Worm (Caenorhabditis elegans): ENCODE measurements around the gene F41G3.5.
A peak's percentile ranks its signal among the peaks of the same experiment; 100 is the strongest.

Gene F41G3.5

DNA sequence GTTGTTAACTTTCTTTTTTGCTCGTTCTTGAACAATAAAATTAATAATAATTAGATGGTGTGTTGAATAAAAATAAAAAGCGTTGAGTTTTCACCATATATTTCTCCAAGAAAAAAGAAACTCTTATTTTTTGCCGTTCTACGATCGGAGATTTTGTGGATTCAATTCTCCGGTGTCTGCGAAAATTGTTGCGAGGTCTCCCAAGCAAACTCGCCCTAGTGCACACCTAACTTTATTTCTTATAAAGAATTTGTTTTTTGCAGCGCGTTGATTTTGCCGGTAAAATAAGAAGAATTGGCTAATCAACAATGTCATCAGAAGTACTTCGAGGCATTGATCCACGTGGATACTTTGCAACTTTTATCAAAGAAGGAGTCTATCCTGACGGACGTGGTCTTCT is 5.1 kb upstream of the F41G3.5 start, which contains the start of gene exos-8 (continued):
- TF ChIP-seq gmeb-2 (tag; optimal IDR thresholded peaks at IDR 0.05) (no peak), ceh-31 (tag; optimal IDR thresholded peaks at IDR 0.05) (peak; percentile 97), ttx-3 (tag; optimal IDR thresholded peaks at IDR 0.05) (peak; percentile 49), ama-1 (optimal IDR thresholded peaks at IDR 0.05) (no peak), ceh-30 (tag; optimal IDR thresholded peaks at IDR 0.05) (no peak), ceh-34 (tag; optimal IDR thresholded peaks at IDR 0.05) (peak; percentile 72), C38D4.7 (GFP tag; optimal IDR thresholded peaks at IDR 0.05) (no peak), hlh-13 (GFP tag; optimal IDR thresholded peaks at IDR 0.05) (peak; percentile 21), pha-4 (tag; optimal IDR thresholded peaks at IDR 0.05) (no peak), Y22D7AL.16 (tag; optimal IDR thresholded peaks at IDR 0.05) (no peak), ceh-18 (tag; optimal IDR thresholded peaks at IDR 0.05) (peak; percentile 59), ceh-2 (tag; optimal IDR thresholded peaks at IDR 0.05) (peak; percentile 90), ceh-22 (tag; optimal IDR thresholded peaks at IDR 0.05) (no peak), F13H6.1 (tag; optimal IDR thresholded peaks at IDR 0.05) (peak; percentile 77), ceh-14 (tag; optimal IDR thresholded peaks at IDR 0.05) (peak; percentile 91), rnt-1 (tag; optimal IDR thresholded peaks at IDR 0.05) (peak; percentile 91), nhr-232 (tag; optimal IDR thresholded peaks at IDR 0.05) (no peak), pax-1 (tag; optimal IDR thresholded peaks at IDR 0.05) (no peak), fkh-10 (GFP tag; optimal IDR thresholded peaks at IDR 0.05) (no peak), ceh-45 (GFP tag; IDR thresholded peaks at IDR 0.05) (no peak), tbx-2 (tag; optimal IDR thresholded peaks at IDR 0.05) (peak; percentile 96), pqm-1 (tag; optimal IDR thresholded peaks at IDR 0.05) (peak; percentile 56), nfya-1 (tag; optimal IDR thresholded peaks at IDR 0.05) (peak; percentile 1), ahr-1 (tag; optimal IDR thresholded peaks at IDR 0.05) (peak; percentile 58), sox-4 (tag; optimal IDR thresholded peaks at IDR 0.05) (peak; percentile 28), ceh-9 (tag; optimal IDR thresholded peaks at IDR 0.05) (no peak), pros-1 (tag; optimal IDR thresholded peaks at IDR 0.05) (no peak), ztf-16 (tag; optimal IDR thresholded peaks at IDR 0.05) (peak; percentile 30), ets-4 (tag; optimal IDR thresholded peaks at IDR 0.05) (peak; percentile 76), hlh-15 (tag; optimal IDR thresholded peaks at IDR 0.05) (peak; percentile 38), madf-2 (tag; optimal IDR thresholded peaks at IDR 0.05) (peak; percentile 9), hlh-30 (tag; optimal IDR thresholded peaks at IDR 0.05; ENCODE audit: insufficient read depth) (no peak), tbx-7 (tag; optimal IDR thresholded peaks at IDR 0.05) (peak; percentile 83), hlh-8 (tag; optimal IDR thresholded peaks at IDR 0.05) (peak; percentile 76), syd-9 (tag; optimal IDR thresholded peaks at IDR 0.05) (peak; percentile 49), odd-2 (tag; optimal IDR thresholded peaks at IDR 0.05) (no peak), fax-1 (tag; optimal IDR thresholded peaks at IDR 0.05) (peak; percentile 91), elt-2 (tag; optimal IDR thresholded peaks at IDR 0.05) (no peak), pag-3 (tag; optimal IDR thresholded peaks at IDR 0.05; ENCODE audit: borderline replicate concordance) (no peak), fkh-6 (tag; optimal IDR thresholded peaks at IDR 0.05) (peak; percentile 59), unc-55 (GFP tag; optimal IDR thresholded peaks at IDR 0.05) (no peak), dmd-4 (tag; optimal IDR thresholded peaks at IDR 0.05; ENCODE audit: borderline replicate concordance) (peak; percentile 72), eyg-1 (tag; optimal IDR thresholded peaks at IDR 0.05) (no peak), zip-5 (tag; optimal IDR thresholded peaks at IDR 0.05) (peak; percentile 91), sox-2 (GFP tag; IDR thresholded peaks at IDR 0.05) (no peak), unc-42 (tag; optimal IDR thresholded peaks at IDR 0.05) (peak; percentile 85), C08G9.2 (tag; optimal IDR thresholded peaks at IDR 0.05) (peak; percentile 93)

All from whole organism, late embryonic.